Worm (Caenorhabditis elegans): Measurements from ENCODE around the gene cey-4.

ce11 chrIII:10861375-10861774 lies 7.1 kb downstream of the cey-4 start:
- TF ChIP-seq unc-62 (GFP tag; optimal IDR thresholded peaks at IDR 0.05) = no peak
- TF ChIP-seq lin-13 (tag; optimal IDR thresholded peaks at IDR 0.05) = no peak
- TF ChIP-seq ces-1 (GFP tag; optimal IDR thresholded peaks at IDR 0.05) = no peak
- no peak for TF ChIP-seq sem-2 (GFP tag; optimal IDR thresholded peaks at IDR 0.05)
- no peak for TF ChIP-seq ceh-43 (GFP tag; optimal IDR thresholded peaks at IDR 0.05)
- TF ChIP-seq unc-39 (tag; optimal IDR thresholded peaks at IDR 0.05) = no peak
- no peak for TF ChIP-seq nhr-12 (tag; optimal IDR thresholded peaks at IDR 0.05)
- TF ChIP-seq ztf-11 (tag; optimal IDR thresholded peaks at IDR 0.05) = no peak
- no peak for TF ChIP-seq mep-1 (tag; optimal IDR thresholded peaks at IDR 0.05)
- no peak for TF ChIP-seq nhr-237 (tag; optimal IDR thresholded peaks at IDR 0.05)

Measured in whole organism, mixed stage, embryonic.